Worm (Caenorhabditis elegans): ENCODE data around the gene T19D12.4.
"Not testable (repeated sequence)": the region's sequence is repeated elsewhere in the genome, so short reads cannot be mapped to it uniquely, and the experiment has no call there.

ce11 chrII:6627182-6627581, 3.7 kb upstream of the T19D12.4 start, which contains the start of the genes F54H5.5 and F54H5.2:
- not testable (repeated sequence) for TF ChIP-seq nhr-77 (tag; optimal IDR thresholded peaks at IDR 0.05); snpc-4 (tag; optimal IDR thresholded peaks at IDR 0.05); blmp-1 (tag; optimal IDR thresholded peaks at IDR 0.05; ENCODE audit: insufficient read depth); lin-11 (tag; optimal IDR thresholded peaks at IDR 0.05)

Data from whole organism, L2 larva.